Worm (Caenorhabditis elegans): ENCODE measurements around the gene col-173.

ce11 chrX:6889374-6889773 is 12.0 kb upstream of the col-173 start, which contains the start of gene unc-6:
- TF ChIP-seq ztf-3 (GFP tag; optimal IDR thresholded peaks at IDR 0.05) (no peak), snpc-4 (GFP tag; optimal IDR thresholded peaks at IDR 0.05) (no peak), snpc-4 (tag; optimal IDR thresholded peaks at IDR 0.05) (no peak), fkh-3 (tag; optimal IDR thresholded peaks at IDR 0.05) (no peak), Y53F4B.3 (GFP tag; IDR thresholded peaks at IDR 0.05) (no peak), efl-1 (GFP tag; optimal IDR thresholded peaks at IDR 0.05) (no peak), lsy-27 (tag; optimal IDR thresholded peaks at IDR 0.05; ENCODE audit: borderline replicate concordance, insufficient read depth) (no peak), snpc-1.3 (tag; optimal IDR thresholded peaks at IDR 0.05; ENCODE audit: insufficient read depth) (no peak), cebp-1 (GFP tag; IDR thresholded peaks at IDR 0.05) (no peak), cebp-1 (tag; optimal IDR thresholded peaks at IDR 0.05) (no peak), F57C9.4 (tag; optimal IDR thresholded peaks at IDR 0.05) (no peak), ama-1 (optimal IDR thresholded peaks at IDR 0.05) (no peak), ama-1 (GFP tag; optimal IDR thresholded peaks at IDR 0.05) (no peak), madf-3 (GFP tag; IDR thresholded peaks at IDR 0.05) (no peak), nfya-1 (tag; optimal IDR thresholded peaks at IDR 0.05; ENCODE audit: borderline replicate concordance, insufficient read depth) (no peak), F49E8.2 (tag; optimal IDR thresholded peaks at IDR 0.05; ENCODE audit: insufficient read depth) (no peak), him-1 (tag; optimal IDR thresholded peaks at IDR 0.05) (no peak)
